Fruit fly (Drosophila melanogaster): ENCODE data around the gene CG3061.

Gene CG3061

DNA sequence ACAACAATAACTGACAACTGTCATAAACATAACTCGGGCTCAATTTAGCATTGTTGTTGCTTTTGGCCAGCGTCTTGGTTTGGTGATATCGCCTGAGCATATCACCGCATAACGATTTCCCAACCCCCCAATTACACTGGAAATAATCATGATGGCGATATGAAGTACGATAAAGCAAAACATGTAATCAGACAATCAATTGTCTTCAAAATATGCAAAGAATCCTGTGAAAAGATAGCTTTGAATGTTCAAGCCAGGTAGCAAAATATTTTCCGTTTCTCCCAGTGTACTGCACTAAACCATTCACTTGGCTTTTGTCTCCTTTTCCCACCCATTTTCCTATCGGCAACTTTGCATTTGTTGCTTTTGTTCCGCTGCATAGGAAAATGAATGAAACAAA, 32.6 kb upstream of the CG3061 start (continued):
- no peak for TF ChIP-seq abd-A (tag; optimal IDR thresholded peaks at IDR 0.05)
- TF ChIP-seq danr (GFP tag; IDR thresholded peaks at IDR 0.05) = no peak
- peak; percentile 9 for TF ChIP-seq CG13296 (GFP tag; optimal IDR thresholded peaks at IDR 0.05)
- no peak for TF ChIP-seq HLH54F (GFP tag; optimal IDR thresholded peaks at IDR 0.05)
- no peak for TF ChIP-seq CoRest (tag; optimal IDR thresholded peaks at IDR 0.05)
- TF ChIP-seq Ets97D (GFP tag; optimal IDR thresholded peaks at IDR 0.05) = no peak
- TF ChIP-seq CG1832 (GFP tag; optimal IDR thresholded peaks at IDR 0.05) = no peak
- no peak for TF ChIP-seq CG10543 (GFP tag; optimal IDR thresholded peaks at IDR 0.05)

- TF ChIP-seq CG7839 (tag; optimal IDR thresholded peaks at IDR 0.05) = peak; percentile 9
- peak; percentile 57; the same call in 2 of the 3 replicates for TF ChIP-seq row (GFP tag; IDR thresholded peaks at IDR 0.05)
- TF ChIP-seq MBD-R2 (GFP tag; IDR thresholded peaks at IDR 0.05) = no peak
- TF ChIP-seq sisA (GFP tag; IDR thresholded peaks at IDR 0.05) = no peak
- peak; percentile 17 for TF ChIP-seq Nf-YC (tag; optimal IDR thresholded peaks at IDR 0.05)
- TF ChIP-seq dmrt99B (tag; optimal IDR thresholded peaks at IDR 0.05) = peak; percentile 26
- peak; percentile 15 for TF ChIP-seq Sox102F (GFP tag; optimal IDR thresholded peaks at IDR 0.05)
- no peak for TF ChIP-seq CG1647 (GFP tag; optimal IDR thresholded peaks at IDR 0.05)
- peak; percentile 28 for TF ChIP-seq Med (GFP tag)
- no peak for TF ChIP-seq Lhr (GFP tag; optimal IDR thresholded peaks at IDR 0.05)
- TF ChIP-seq grau (tag; optimal IDR thresholded peaks at IDR 0.05) = peak; percentile 32
- TF ChIP-seq dysf (GFP tag; IDR thresholded peaks at IDR 0.05) = 0 out of 3 replicates have a peak, but pooled peaks have one; percentile 22
- no peak for TF ChIP-seq B-H2 (GFP tag; optimal IDR thresholded peaks at IDR 0.05)
- TF ChIP-seq CG11504 (tag; optimal IDR thresholded peaks at IDR 0.05) = peak; percentile 18
- peak; percentile 73 for TF ChIP-seq oc (tag; optimal IDR thresholded peaks at IDR 0.05)
- TF ChIP-seq unpg (GFP tag; optimal IDR thresholded peaks at IDR 0.05) = peak; percentile 30
- TF ChIP-seq mirr (GFP tag; optimal IDR thresholded peaks at IDR 0.05) = no peak
- no peak for TF ChIP-seq MTF-1 (GFP tag; optimal IDR thresholded peaks at IDR 0.05; ENCODE audit: borderline replicate concordance)
- TF ChIP-seq Neu2 (GFP tag; optimal IDR thresholded peaks at IDR 0.05; ENCODE audit: borderline replicate concordance) = no peak
- TF ChIP-seq CG5953 (GFP tag; IDR thresholded peaks at IDR 0.05) = 0 out of 2 replicates have a peak, but pooled peaks have one; percentile 41
- TF ChIP-seq CG8281 (tag; optimal IDR thresholded peaks at IDR 0.05) = peak; percentile 20
- no peak for TF ChIP-seq CG12391 (tag; optimal IDR thresholded peaks at IDR 0.05)
- TF ChIP-seq CG6689 (GFP tag; IDR thresholded peaks at IDR 0.05) = 0 out of 2 replicates have a peak, but pooled peaks have one; percentile 4
- TF ChIP-seq D19A (tag; optimal IDR thresholded peaks at IDR 0.05) = peak; percentile 90
- no peak for TF ChIP-seq NC2α (GFP tag; optimal IDR thresholded peaks at IDR 0.05)
- peak; percentile 8 for TF ChIP-seq nmo (GFP tag; optimal IDR thresholded peaks at IDR 0.05)
- TF ChIP-seq CG13296 (GFP tag; optimal IDR thresholded peaks at IDR 0.05) = peak; percentile 27
- peak; percentile 37 for TF ChIP-seq gem (tag; optimal IDR thresholded peaks at IDR 0.05)
- peak in 1 of 2 experiments; percentile 36 for TF ChIP-seq Hr51 (GFP tag; optimal IDR thresholded peaks at IDR 0.05)
- TF ChIP-seq eve (GFP tag; optimal IDR thresholded peaks at IDR 0.05) = peak in 1 of 2 experiments; percentile 60
- 0 out of 2 replicates have a peak, but pooled peaks have one; percentile 20 for TF ChIP-seq Ptx1 (GFP tag; IDR thresholded peaks at IDR 0.05)
- TF ChIP-seq shn (GFP tag; optimal IDR thresholded peaks at IDR 0.05) = no peak
- no peak for TF ChIP-seq CG2889 (GFP tag; IDR thresholded peaks at IDR 0.05)
- TF ChIP-seq CG30431 (GFP tag; optimal IDR thresholded peaks at IDR 0.05) = no peak
- peak; percentile 21 for TF ChIP-seq CG2678 (tag; optimal IDR thresholded peaks at IDR 0.05)
- peak; percentile 16 for TF ChIP-seq phol (tag; optimal IDR thresholded peaks at IDR 0.05)
- no peak for TF ChIP-seq Bteb2 (GFP tag; optimal IDR thresholded peaks at IDR 0.05)
- peak; percentile 20 for TF ChIP-seq CG15269 (tag; optimal IDR thresholded peaks at IDR 0.05)
- TF ChIP-seq CG17385 (GFP tag; optimal IDR thresholded peaks at IDR 0.05) = peak; percentile 24
- TF ChIP-seq Awh (GFP tag; IDR thresholded peaks at IDR 0.05) = no peak
Observed at dm6 chr3R:14001208-14001916, 30.8 kb upstream of the CG3061 start.
